Fruit fly (Drosophila melanogaster) whole organism, pupa: ENCODE measurements around the gene Ugt35A1.

Experiments used
- CG10348 ChIP-seq: fragments of 200-800 bp; sonication (Bioruptor generic); IDR thresholded peaks from 2 replicates; pipeline ENCODE4 v1.3.6; 2022; ENCODE audit warnings: missing biosample characterization, missing genetic modification characterization
- CG12605 ChIP-seq: fragments of 200-800 bp; sonication (Bioruptor generic); IDR thresholded peaks from 2 replicates; pipeline ENCODE4 v1.3.6; 2022; ENCODE audit warnings: missing biosample characterization, missing genetic modification characterization
- CG13204 ChIP-seq: fragments of 200-800 bp; sonication (Bioruptor generic); optimal IDR thresholded peaks from 2 replicates; lab custom pipeline; 2018; ENCODE audit warnings: missing biosample characterization, mild to moderate bottlenecking, missing genetic modification characterization, moderate library complexity
- CG14655 ChIP-seq: fragments of 200-800 bp; sonication (Bioruptor generic); optimal IDR thresholded peaks from 3 replicates; lab custom pipeline; 2017; ENCODE audit warnings: mild to moderate bottlenecking, missing biosample characterization, missing genetic modification reagents, missing genetic modification characterization
- CG15710 ChIP-seq: fragments of 200-800 bp; sonication (Bioruptor generic); optimal IDR thresholded peaks from 2 replicates; lab custom pipeline; 2018; ENCODE audit warnings: missing biosample characterization, mild to moderate bottlenecking, missing genetic modification characterization, moderate library complexity
- CG17806 ChIP-seq: fragments of 200-800 bp; sonication (Bioruptor generic); optimal IDR thresholded peaks from 2 replicates; lab custom pipeline; 2018; ENCODE audit warnings: missing biosample characterization, mild to moderate bottlenecking, missing genetic modification characterization, moderate library complexity
- CG32121 ChIP-seq: fragments of 200-800 bp; sonication (Bioruptor generic); IDR thresholded peaks from 2 replicates; pipeline ENCODE4 v1.3.6; 2022; ENCODE audit warnings: missing biosample characterization, missing genetic modification characterization
- CG34367 ChIP-seq: fragments of 200-800 bp; sonication (Bioruptor generic); optimal IDR thresholded peaks from 2 replicates; lab custom pipeline; 2018; ENCODE audit warnings: missing biosample characterization, mild to moderate bottlenecking, missing genetic modification characterization
- CG4496 ChIP-seq: fragments of 200-800 bp; sonication (Bioruptor generic); IDR thresholded peaks from 3 replicates; pipeline ENCODE4 v1.3.6; 2022; ENCODE audit warnings: missing biosample characterization, missing genetic modification characterization
- CG8159 ChIP-seq: fragments of 200-800 bp; sonication (Bioruptor generic); optimal IDR thresholded peaks from 3 replicates; lab custom pipeline; 2018; ENCODE audit warnings: missing biosample characterization, mild to moderate bottlenecking, missing genetic modification characterization, moderate library complexity
- CG8301 ChIP-seq: fragments of 200-800 bp; sonication (Bioruptor generic); optimal IDR thresholded peaks from 2 replicates; lab custom pipeline; 2018; ENCODE audit warnings: missing biosample characterization, mild to moderate bottlenecking, missing genetic modification characterization
- CG9948 ChIP-seq: fragments of 200-800 bp; sonication (Bioruptor generic); optimal IDR thresholded peaks from 2 replicates; lab custom pipeline; 2018; ENCODE audit warnings: missing biosample characterization, mild to moderate bottlenecking, missing genetic modification characterization, moderate library complexity
- D1 ChIP-seq: fragments of 200-800 bp; sonication (Bioruptor generic); optimal IDR thresholded peaks from 2 replicates; lab custom pipeline; 2018; ENCODE audit warnings: missing biosample characterization, mild to moderate bottlenecking, missing genetic modification characterization, moderate library complexity
- EcR ChIP-seq: fragments of 200-800 bp; sonication (Bioruptor generic); optimal IDR thresholded peaks from 3 replicates; lab custom pipeline; 2019; ENCODE audit warnings: missing biosample characterization, missing genetic modification characterization, mild to moderate bottlenecking, moderate library complexity, missing genetic modification reagents
- Ets98B ChIP-seq: fragments of 200-800 bp; sonication (Bioruptor generic); IDR thresholded peaks from 2 replicates; pipeline ENCODE4 v1.3.6; 2022; ENCODE audit warnings: missing biosample characterization, missing genetic modification characterization
- Pif1A ChIP-seq: fragments of 200-800 bp; sonication (Bioruptor generic); optimal IDR thresholded peaks from 3 replicates; lab custom pipeline; 2016; ENCODE audit warnings: missing biosample characterization, missing genetic modification characterization
- Pif1B ChIP-seq: fragments of 200-800 bp; sonication (Bioruptor generic); optimal IDR thresholded peaks from 3 replicates; lab custom pipeline; 2016; ENCODE audit warnings: missing biosample characterization, missing genetic modification characterization
- Snoo ChIP-seq: fragments of 200-800 bp; sonication (Bioruptor generic); optimal IDR thresholded peaks from 3 replicates; lab custom pipeline; 2017; ENCODE audit warnings: missing biosample characterization, mild to moderate bottlenecking, missing genetic modification characterization, inconsistent platforms
- fd96Ca ChIP-seq: fragments of 200-800 bp; sonication (Bioruptor generic); IDR thresholded peaks from 3 replicates; pipeline ENCODE4 v1.3.6; 2022; ENCODE audit warnings: missing biosample characterization, missing genetic modification characterization
- gl ChIP-seq: fragments of 200-800 bp; sonication (Bioruptor generic); optimal IDR thresholded peaks from 2 replicates; lab custom pipeline; 2018; ENCODE audit warnings: missing biosample characterization, mild to moderate bottlenecking, missing genetic modification characterization
- rn ChIP-seq: fragments of 200-800 bp; sonication (Bioruptor generic); IDR thresholded peaks from 2 replicates; pipeline ENCODE4 v1.3.6; 2022; ENCODE audit warnings: missing biosample characterization, missing genetic modification characterization

Gene Ugt35A1

DNA sequence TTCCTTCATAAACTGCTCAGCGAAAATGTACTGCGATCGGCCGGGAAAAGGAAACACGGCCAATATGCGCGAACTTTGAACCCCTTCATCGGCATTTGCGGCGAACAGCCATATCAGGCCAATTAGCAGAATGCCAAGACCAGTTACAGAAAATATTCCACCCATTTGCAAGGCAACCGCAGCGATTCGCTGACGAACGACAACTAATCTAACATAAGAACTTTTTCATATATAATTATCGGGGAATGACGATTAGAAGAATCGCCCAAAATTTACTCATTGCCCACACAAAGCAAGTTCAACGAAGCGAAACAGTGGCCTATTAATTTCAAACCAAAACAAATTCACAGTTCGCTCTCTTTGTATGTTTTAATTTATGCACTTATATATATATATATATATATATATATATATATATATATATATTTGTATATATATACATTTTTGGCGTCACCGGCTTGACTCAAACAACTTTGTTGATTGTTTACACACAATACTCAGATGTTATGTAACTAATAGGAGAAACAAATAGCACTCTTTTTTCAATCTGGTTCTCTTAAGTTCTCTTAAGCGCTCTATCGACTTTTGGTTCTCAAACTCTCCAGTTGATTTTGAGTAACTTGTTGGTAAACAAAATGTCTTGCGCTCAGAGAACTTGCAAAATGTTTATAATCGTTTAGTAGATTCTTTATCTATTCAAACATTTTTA lies at the start of gene Ugt35A1:
TSS of gene Ugt35A1 (minus strand) at position 205 of the 709 bp plus-strand sequence.
- no peak for TF ChIP-seq CG9948 (tag; lab: Kevin White, UChicago)
- TF ChIP-seq, all 21 proteins: peak for 0

DNA sequence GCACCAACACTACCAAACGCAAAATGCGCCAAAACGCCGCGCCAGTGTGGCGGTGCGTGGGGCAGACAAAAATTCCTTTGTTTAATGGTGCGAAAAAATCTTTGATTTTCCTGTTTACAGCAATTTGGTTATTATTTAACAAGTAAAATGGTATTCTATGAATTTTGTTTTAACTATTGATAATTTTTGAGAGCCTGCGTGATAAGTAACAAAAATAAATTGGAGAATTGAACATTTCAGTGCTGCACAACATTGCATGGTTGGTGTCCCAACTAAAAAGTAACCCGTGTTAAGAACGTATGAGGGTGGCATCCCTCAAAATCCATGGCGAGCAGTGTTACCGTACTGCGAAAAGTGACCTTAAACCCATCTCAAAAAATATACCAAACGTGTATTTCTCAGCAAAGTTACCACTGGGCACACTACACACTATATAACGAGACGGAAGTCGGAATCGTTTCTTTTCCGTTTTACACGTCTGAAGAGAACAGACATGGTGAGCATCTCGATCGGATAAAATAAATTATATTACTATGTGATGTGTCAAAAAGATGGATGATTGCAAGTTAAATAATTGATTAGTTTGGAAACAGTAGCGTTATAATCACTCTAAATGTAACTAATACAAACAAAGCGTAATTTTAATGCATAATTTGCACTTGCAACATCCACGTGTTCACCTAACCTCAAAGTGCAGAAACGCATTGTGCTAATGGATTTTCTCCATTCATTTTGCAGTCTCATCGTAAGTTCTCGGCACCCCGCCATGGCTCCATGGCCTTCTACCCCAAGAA lies 49.2 kb upstream of the Ugt35A1 start, which contains the start of the genes CG6693 and RpL3:
TSS of gene CG6693 (minus strand) at position 203 of the 794 bp plus-strand sequence.
TSS of gene RpL3 (plus strand) at position 458 of the 794 bp plus-strand sequence.
- TF ChIP-seq CG8159 (tag; lab: Kevin White, UChicago) (peak; percentile 59), Snoo (tag; lab: Kevin White, UChicago) (peak; percentile 81), CG15710 (tag; lab: Kevin White, UChicago) (peak; percentile 49), Ets98B (GFP tag; lab: Robert Waterston, UW) (peak; percentile 61), CG8301 (no peak), CG34367 (tag; lab: Kevin White, UChicago) (peak; percentile 58), CG4496 (GFP tag; lab: Robert Waterston, UW) (peak; percentile 78), CG12605 (GFP tag; lab: Robert Waterston, UW) (peak; percentile 81), EcR (GFP tag; lab: Kevin White, UChicago) (peak; percentile 16), CG14655 (GFP tag; lab: Kevin White, UChicago) (no peak), CG9948 (tag; lab: Kevin White, UChicago) (no peak), fd96Ca (no peak), rn (GFP tag; lab: Robert Waterston, UW) (no peak), CG32121 (GFP tag; lab: Robert Waterston, UW) (peak; percentile 74), CG10348 (no peak), CG13204 (GFP tag; lab: Kevin White, UChicago) (no peak), Pif1A (no peak), CG17806 (tag; lab: Kevin White, UChicago) (peak; percentile 31), Pif1B (GFP tag; lab: Kevin White, UChicago) (no peak), gl (tag; lab: Kevin White, UChicago) (peak; percentile 56), D1 (no peak)
- TF ChIP-seq, all 21 proteins: peak for 11

DNA sequence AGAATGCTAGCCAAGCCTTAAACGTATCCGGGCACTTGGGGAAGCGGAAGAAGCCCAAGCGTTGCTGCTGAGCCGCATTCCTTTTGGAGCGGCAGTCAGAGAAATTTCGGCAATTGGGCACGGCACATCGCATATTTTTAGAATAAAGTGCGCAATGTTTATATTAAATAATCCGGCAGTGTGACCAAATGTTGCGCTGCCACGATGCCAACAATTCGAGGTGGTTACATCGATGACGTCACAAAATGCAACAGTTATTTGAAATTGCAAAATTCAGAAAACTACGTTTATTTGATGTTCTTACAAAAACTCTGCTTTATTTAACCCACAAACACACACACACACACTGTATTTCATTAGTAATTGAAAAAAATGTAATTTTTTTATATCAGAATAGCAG lies 47.4 kb upstream of the Ugt35A1 start, which contains the start of gene CG6689:
TSS of gene CG6689 (minus strand) at position 182 of the 400 bp plus-strand sequence.
- TF ChIP-seq CG4496 (GFP tag; lab: Robert Waterston, UW) (0 out of 3 replicates have a peak, but pooled peaks have one; percentile 21), CG34367 (tag; lab: Kevin White, UChicago) (no peak)
- TF ChIP-seq, all 21 proteins: peak for 1

DNA sequence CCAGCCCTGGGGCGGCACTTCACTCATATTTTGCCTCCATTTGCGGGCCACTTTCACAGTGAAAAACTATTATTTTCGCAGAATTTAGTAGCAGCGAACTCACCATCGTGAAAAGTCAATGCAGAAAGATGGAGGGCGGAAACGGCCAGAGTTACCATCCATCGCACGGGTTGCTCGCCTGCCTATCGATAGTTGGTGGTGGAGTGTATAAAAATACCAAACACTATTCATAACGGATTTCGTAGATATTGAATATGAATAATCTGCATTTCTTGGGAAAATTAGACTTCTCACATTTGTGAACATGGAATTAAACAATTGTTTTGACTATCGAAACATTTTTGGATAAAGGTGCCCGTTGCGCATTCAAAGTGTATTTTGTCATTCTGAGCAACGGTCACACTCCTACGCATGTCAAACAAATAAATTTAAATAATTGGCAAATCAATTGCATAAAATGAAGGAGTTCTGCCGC lies 43.7 kb upstream of the Ugt35A1 start, which contains the start of the genes RpS25 and CG4820:
TSS of gene RpS25 (minus strand) at position 132 of the 475 bp plus-strand sequence.
TSS of gene CG4820 (plus strand) at position 380 of the 475 bp plus-strand sequence.
- TF ChIP-seq CG13204 (GFP tag; lab: Kevin White, UChicago) (no peak), CG4496 (GFP tag; lab: Robert Waterston, UW) (peak; percentile 51; the same call in 1 of the 3 replicates), gl (tag; lab: Kevin White, UChicago) (peak; percentile 66), Pif1B (GFP tag; lab: Kevin White, UChicago) (peak; percentile 45), CG8301 (peak; percentile 48), CG9948 (tag; lab: Kevin White, UChicago) (peak; percentile 11), D1 (no peak), EcR (GFP tag; lab: Kevin White, UChicago) (no peak), CG32121 (GFP tag; lab: Robert Waterston, UW) (no peak; the same call in 1 of the 2 replicates), CG10348 (no peak), fd96Ca (no peak), CG17806 (tag; lab: Kevin White, UChicago) (peak; percentile 38), CG8159 (tag; lab: Kevin White, UChicago) (peak; percentile 63), CG14655 (GFP tag; lab: Kevin White, UChicago) (no peak), Ets98B (GFP tag; lab: Robert Waterston, UW) (peak; percentile 51), CG34367 (tag; lab: Kevin White, UChicago) (peak; percentile 87), CG12605 (GFP tag; lab: Robert Waterston, UW) (no peak), Pif1A (no peak), CG15710 (tag; lab: Kevin White, UChicago) (peak; percentile 73), Snoo (tag; lab: Kevin White, UChicago) (peak; percentile 92), rn (GFP tag; lab: Robert Waterston, UW) (no peak)

DNA sequence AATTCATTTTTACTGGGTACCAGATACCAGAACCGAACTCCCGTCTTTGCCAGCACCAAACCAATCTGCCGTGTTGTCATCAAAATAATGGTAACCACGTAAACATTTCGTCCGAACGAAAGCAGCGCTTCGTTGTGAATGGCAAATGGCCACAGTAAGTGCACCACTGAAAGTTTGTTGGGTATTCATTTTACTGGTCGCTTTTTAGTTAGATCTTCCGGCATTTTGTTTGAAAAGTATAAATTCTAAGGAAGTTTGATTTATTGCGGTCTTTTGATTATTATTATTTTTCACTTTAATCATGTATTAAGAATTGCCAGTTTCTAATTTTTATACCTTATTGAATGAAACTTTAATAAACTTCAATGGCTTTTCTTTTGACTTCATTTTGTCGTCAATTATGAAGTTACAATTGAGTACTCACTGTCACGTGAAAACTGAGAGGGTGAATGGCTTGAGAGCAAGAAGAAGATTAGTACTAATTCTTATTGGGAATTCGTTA lies 42.0 kb upstream of the Ugt35A1 start, which contains the start of gene ZnT86D:
TSS of gene ZnT86D (minus strand) at position 91 of the 502 bp plus-strand sequence.
- TF ChIP-seq CG15710 (tag; lab: Kevin White, UChicago) (peak; percentile 62), EcR (GFP tag; lab: Kevin White, UChicago) (peak; percentile 33), Snoo (tag; lab: Kevin White, UChicago) (peak; percentile 35), fd96Ca (no peak), CG14655 (GFP tag; lab: Kevin White, UChicago) (no peak), CG17806 (tag; lab: Kevin White, UChicago) (peak; percentile 45), Pif1B (GFP tag; lab: Kevin White, UChicago) (peak; percentile 39), CG8301 (peak; percentile 47), rn (GFP tag; lab: Robert Waterston, UW) (0 out of 2 replicates have a peak, but pooled peaks have one; percentile 12), CG8159 (tag; lab: Kevin White, UChicago) (peak; percentile 66), Ets98B (GFP tag; lab: Robert Waterston, UW) (peak; percentile 35; the same call in 1 of the 2 replicates), CG13204 (GFP tag; lab: Kevin White, UChicago) (no peak), CG9948 (tag; lab: Kevin White, UChicago) (peak; percentile 58), CG10348 (no peak), CG12605 (GFP tag; lab: Robert Waterston, UW) (peak; percentile 55), CG4496 (GFP tag; lab: Robert Waterston, UW) (peak; percentile 51; the same call in 1 of the 3 replicates), CG34367 (tag; lab: Kevin White, UChicago) (peak; percentile 45), CG32121 (GFP tag; lab: Robert Waterston, UW) (peak; percentile 10; the same call in 1 of the 2 replicates), gl (tag; lab: Kevin White, UChicago) (no peak), Pif1A (no peak)
- TF ChIP-seq, all 21 proteins: peak for 14
